Worm (Caenorhabditis elegans) whole organism, L1 larva: Measurements from ENCODE around the gene Y43H11AL.1.

Experiments used
- C16A3.4 ChIP-seq: fragments of 150-350 bp; optimal IDR thresholded peaks from 2 replicates; lab custom pipeline; 2014; ENCODE audit warnings: missing biosample characterization, missing genetic modification characterization
- C34B4.2 ChIP-seq: sonication (generic microtip); optimal IDR thresholded peaks from 2 replicates; lab custom pipeline; 2017; ENCODE audit warnings: mild to moderate bottlenecking, missing genetic modification characterization, missing compliant biosample characterization
- F16B12.6 ChIP-seq: fragments of 150-350 bp; optimal IDR thresholded peaks from 2 replicates; lab custom pipeline; 2014; ENCODE audit warnings: missing biosample characterization, missing genetic modification characterization
- Y116A8C.19 ChIP-seq: sonication (generic microtip); optimal IDR thresholded peaks from 2 replicates; lab custom pipeline; 2016; ENCODE audit warnings: missing compliant biosample characterization, missing genetic modification characterization, borderline replicate concordance
- aly-2 ChIP-seq: fragments of 150-350 bp; optimal IDR thresholded peaks from 2 replicates; lab custom pipeline; 2014; ENCODE audit warnings: missing biosample characterization, missing genetic modification characterization
- ama-1 ChIP-seq: fragments of 150-350 bp; optimal IDR thresholded peaks from 2 replicates; lab custom pipeline; 2014
- blmp-1 ChIP-seq: fragments of 150-350 bp; optimal IDR thresholded peaks from 2 replicates; lab custom pipeline; 2014; ENCODE audit warnings: missing biosample characterization, missing genetic modification characterization
- ceh-88 ChIP-seq: fragments of 200-800 bp; sonication (Bioruptor generic); IDR thresholded peaks from 2 replicates; pipeline ENCODE4 v1.3.6; 2022; ENCODE audit warnings: missing genetic modification characterization, missing compliant biosample characterization
- ceh-90 ChIP-seq: sonication (generic microtip); optimal IDR thresholded peaks from 2 replicates; lab custom pipeline; 2016; ENCODE audit warnings: missing genetic modification characterization, missing compliant biosample characterization
- ces-1 ChIP-seq: fragments of 150-350 bp; optimal IDR thresholded peaks from 2 replicates; lab custom pipeline; 2014; ENCODE audit warnings: missing biosample characterization, missing genetic modification reagents, missing genetic modification characterization
- dsc-1 ChIP-seq: sonication (generic microtip); optimal IDR thresholded peaks from 2 replicates; lab custom pipeline; 2016; ENCODE audit warnings: mild to moderate bottlenecking, missing genetic modification characterization, missing compliant biosample characterization
- efl-1 ChIP-seq, 4 experiments: fragments of 150-350 bp; optimal IDR thresholded peaks in 3 of 4; peaks in 1 of 4; 1 replicate in 1 of 4; 2 replicates in 3 of 4; lab custom pipeline; 2014; ENCODE audit warnings: missing biosample characterization in 2 of 4, missing genetic modification characterization in 2 of 4, missing genetic modification reagents in 2 of 4
- egl-13 ChIP-seq: sonication (generic microtip); optimal IDR thresholded peaks from 2 replicates; lab custom pipeline; 2016; ENCODE audit warnings: missing genotype, missing genetic modification reagents, missing genetic modification characterization, missing compliant biosample characterization
- elt-2 ChIP-seq: sonication (generic microtip); optimal IDR thresholded peaks from 2 replicates; lab custom pipeline; 2016; ENCODE audit warnings: missing genetic modification characterization, mild to moderate bottlenecking, inconsistent platforms, missing compliant biosample characterization, missing genetic modification reagents
- elt-3 ChIP-seq, 6 experiments: fragments of 150-350 bp in 1 of 6; sonication (generic microtip); optimal IDR thresholded peaks; 2 replicates each; lab custom pipeline; 2017 to 2018; ENCODE audit warnings: missing biosample characterization in 6 of 6, missing genetic modification characterization in 6 of 6, inconsistent platforms in 1 of 6
- ets-5 ChIP-seq: fragments of 200-800 bp; sonication (Bioruptor generic); IDR thresholded peaks from 2 replicates; pipeline ENCODE4 v1.3.6; 2022; ENCODE audit warnings: missing genetic modification characterization, missing compliant biosample characterization
- fkh-10 ChIP-seq: sonication (generic microtip); optimal IDR thresholded peaks from 2 replicates; lab custom pipeline; 2017; ENCODE audit warnings: missing biosample characterization, missing genetic modification reagents, missing genetic modification characterization
- fkh-4 ChIP-seq: sonication (generic microtip); optimal IDR thresholded peaks from 2 replicates; lab custom pipeline; 2016; ENCODE audit warnings: missing compliant biosample characterization, missing genetic modification characterization, borderline replicate concordance
- fkh-8 ChIP-seq: sonication (generic microtip); optimal IDR thresholded peaks from 2 replicates; lab custom pipeline; 2016; ENCODE audit warnings: mild to moderate bottlenecking, missing genetic modification characterization, missing compliant biosample characterization
- grh-1 ChIP-seq: fragments of 200-800 bp; sonication (Bioruptor generic); IDR thresholded peaks from 2 replicates; pipeline ENCODE4 v1.3.6; 2022; ENCODE audit warnings: missing genetic modification reagents, missing genetic modification characterization, missing compliant biosample characterization
- hlh-17 ChIP-seq: fragments of 200-800 bp; sonication (Bioruptor generic); optimal IDR thresholded peaks from 2 replicates; lab custom pipeline; 2018; ENCODE audit warnings: missing genetic modification characterization, mild to moderate bottlenecking, missing compliant biosample characterization, moderate library complexity, borderline replicate concordance
- hlh-4 ChIP-seq: sonication (generic microtip); optimal IDR thresholded peaks from 2 replicates; lab custom pipeline; 2016; ENCODE audit warnings: mild to moderate bottlenecking, missing genetic modification characterization, missing compliant biosample characterization
- irx-1 ChIP-seq: sonication (generic microtip); optimal IDR thresholded peaks from 2 replicates; lab custom pipeline; 2016; ENCODE audit warnings: missing genetic modification characterization, missing compliant biosample characterization
- isw-1 ChIP-seq: fragments of 200-800 bp; sonication (Bioruptor generic); IDR thresholded peaks from 2 replicates; pipeline ENCODE4 v1.3.6; 2022; ENCODE audit warnings: missing genetic modification characterization, missing compliant biosample characterization
- jun-1 ChIP-seq: fragments of 150-350 bp; optimal IDR thresholded peaks from 2 replicates; lab custom pipeline; 2014; ENCODE audit warnings: missing biosample characterization, missing genetic modification reagents, missing genetic modification characterization
- lin-35 ChIP-seq, 2 experiments: fragments of 150-350 bp; optimal IDR thresholded peaks; 2 replicates each; lab custom pipeline; 2014; ENCODE audit warnings: missing biosample characterization in 2 of 2, missing genetic modification characterization in 2 of 2, missing genetic modification reagents in 2 of 2
- lin-39 ChIP-seq: fragments of 150-350 bp; optimal IDR thresholded peaks from 2 replicates; lab custom pipeline; 2014; ENCODE audit warnings: missing biosample characterization, missing genetic modification reagents, missing genetic modification characterization
- mab-9 ChIP-seq: fragments of 200-800 bp; sonication (Bioruptor generic); IDR thresholded peaks from 2 replicates; pipeline ENCODE4 v1.3.6; 2022; ENCODE audit warnings: missing genetic modification reagents, missing genetic modification characterization, missing compliant biosample characterization
- mdl-1 ChIP-seq, 2 experiments: fragments of 150-350 bp; optimal IDR thresholded peaks; 2 replicates each; lab custom pipeline; 2014 to 2017; ENCODE audit warnings: missing biosample characterization in 2 of 2, missing genetic modification characterization in 2 of 2, inconsistent platforms in 1 of 2
- nhr-12 ChIP-seq: sonication (generic microtip); optimal IDR thresholded peaks from 2 replicates; lab custom pipeline; 2017; ENCODE audit warnings: missing biosample characterization, missing genetic modification characterization
- nhr-19 ChIP-seq: fragments of 200-800 bp; sonication (Bioruptor generic); conservative IDR thresholded peaks from 2 replicates; pipeline ENCODE4 v1.3.6; 2022; ENCODE audit warnings: missing genetic modification characterization, missing compliant biosample characterization
- nhr-20 ChIP-seq: sonication (generic microtip); optimal IDR thresholded peaks from 2 replicates; lab custom pipeline; 2016; ENCODE audit warnings: mild to moderate bottlenecking, missing genetic modification characterization, missing compliant biosample characterization
- nhr-28 ChIP-seq: fragments of 150-350 bp; optimal IDR thresholded peaks from 2 replicates; lab custom pipeline; 2014; ENCODE audit warnings: missing biosample characterization, missing genetic modification characterization
- nhr-47 ChIP-seq: sonication (generic microtip); optimal IDR thresholded peaks from 2 replicates; lab custom pipeline; 2016; ENCODE audit warnings: mild to moderate bottlenecking, missing genetic modification characterization, moderate library complexity, missing compliant biosample characterization
- nhr-76 ChIP-seq: sonication (generic microtip); optimal IDR thresholded peaks from 2 replicates; lab custom pipeline; 2017; ENCODE audit warnings: missing biosample characterization, missing genetic modification characterization
- nhr-77 ChIP-seq: fragments of 150-350 bp; optimal IDR thresholded peaks from 2 replicates; lab custom pipeline; 2014; ENCODE audit warnings: missing biosample characterization, missing genetic modification characterization
- snpc-4 ChIP-seq: fragments of 150-350 bp; optimal IDR thresholded peaks from 2 replicates; lab custom pipeline; 2014; ENCODE audit warnings: missing biosample characterization, missing genetic modification characterization
- sox-4 ChIP-seq: sonication (generic microtip); optimal IDR thresholded peaks from 2 replicates; lab custom pipeline; 2016; ENCODE audit warnings: missing genetic modification characterization, missing compliant biosample characterization
- sup-37 ChIP-seq: fragments of 200-800 bp; sonication (Bioruptor generic); optimal IDR thresholded peaks from 2 replicates; lab custom pipeline; 2018; ENCODE audit warnings: mild to moderate bottlenecking, missing genetic modification characterization, missing compliant biosample characterization
- unc-30 ChIP-seq: sonication (generic microtip); optimal IDR thresholded peaks from 2 replicates; lab custom pipeline; 2017; ENCODE audit warnings: missing biosample characterization, missing genetic modification characterization
- unc-62 ChIP-seq: fragments of 150-350 bp; optimal IDR thresholded peaks from 2 replicates; lab custom pipeline; 2014; ENCODE audit warnings: missing biosample characterization, missing genetic modification reagents, missing genetic modification characterization
- unc-86 ChIP-seq: sonication (generic microtip); optimal IDR thresholded peaks from 2 replicates; lab custom pipeline; 2016; ENCODE audit warnings: missing genetic modification characterization, missing compliant biosample characterization
- unc-98 ChIP-seq: fragments of 200-800 bp; sonication (Bioruptor generic); IDR thresholded peaks from 2 replicates; pipeline ENCODE4 v1.3.6; 2022; ENCODE audit warnings: missing genetic modification characterization, missing compliant biosample characterization
- vab-15 ChIP-seq: sonication (generic microtip); optimal IDR thresholded peaks from 2 replicates; lab custom pipeline; 2017; ENCODE audit warnings: missing genotype, mild to moderate bottlenecking, missing genetic modification characterization, missing compliant biosample characterization
- zag-1 ChIP-seq: fragments of 150-350 bp; optimal IDR thresholded peaks from 2 replicates; lab custom pipeline; 2014; ENCODE audit warnings: missing biosample characterization, missing genetic modification characterization
- ztf-11 ChIP-seq, 2 experiments: sonication (generic microtip); optimal IDR thresholded peaks; 2 replicates each; lab custom pipeline; 2016 to 2017; ENCODE audit warnings: missing genetic modification characterization in 2 of 2, missing biosample characterization in 1 of 2, missing compliant biosample characterization in 1 of 2
- ztf-4 ChIP-seq: fragments of 150-350 bp; optimal IDR thresholded peaks from 2 replicates; lab custom pipeline; 2014; ENCODE audit warnings: missing biosample characterization, missing genetic modification characterization

Y43H11AL.1 gene

DNA sequence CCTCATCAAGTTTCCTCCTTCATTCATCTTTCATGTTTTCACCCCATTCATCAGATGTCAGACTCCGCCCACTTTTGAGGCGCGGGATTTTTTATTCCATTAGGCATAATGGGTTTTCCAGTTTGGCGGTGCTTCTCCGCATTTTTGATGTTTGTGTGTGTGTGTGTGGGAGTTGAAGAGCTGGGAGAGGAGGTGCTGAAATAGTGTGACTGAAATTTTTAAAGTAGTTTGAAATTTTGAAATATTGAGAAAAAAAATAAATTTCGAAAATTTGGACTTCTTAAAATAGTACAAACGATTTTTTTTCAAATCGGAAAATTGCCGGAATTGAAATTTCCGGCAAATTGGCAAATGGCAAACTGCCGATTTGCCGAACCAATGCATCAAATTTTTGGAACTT, 31.0 kb upstream of the Y43H11AL.1 start, which contains the start of gene scc-2:
scc-2 (minus strand) TSS at position 101 of the 400 bp plus-strand sequence.
- TF ChIP-seq C34B4.2 (tag; lab: Kevin White, UChicago) (no peak), ceh-90 (tag; lab: Kevin White, UChicago) (no peak), F16B12.6 (tag; lab: Kevin White, UChicago) (no peak), hlh-4 (tag; lab: Kevin White, UChicago) (no peak), lin-39 (tag; lab: Kevin White, UChicago) (no peak), blmp-1 (tag; lab: Kevin White, UChicago) (no peak), sox-4 (tag; lab: Kevin White, UChicago) (no peak), nhr-47 (no peak), ets-5 (GFP tag; lab: Robert Waterston, UW) (no peak), snpc-4 (tag; lab: Kevin White, UChicago) (no peak), nhr-19 (GFP tag; lab: Robert Waterston, UW) (no peak)

DNA sequence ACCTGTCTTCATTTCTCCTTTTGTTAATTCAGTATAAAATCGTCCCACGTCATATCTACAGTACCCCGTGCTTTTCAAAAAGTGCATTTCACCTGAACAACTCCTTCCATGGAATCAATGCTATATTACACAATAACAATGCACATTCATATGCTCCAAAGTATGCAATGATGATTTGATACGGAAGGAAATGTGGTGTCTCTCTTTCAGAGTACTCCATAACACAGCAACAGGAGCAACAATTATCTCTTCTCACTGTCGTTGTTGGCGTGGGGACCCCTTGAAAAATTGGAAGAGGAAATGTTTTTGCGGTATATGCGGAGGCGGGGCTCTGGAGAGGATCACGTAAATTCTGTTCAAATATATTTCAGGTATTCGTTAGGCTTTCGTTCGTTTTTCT, 25.0 kb upstream of the Y43H11AL.1 start, which contains the start of gene cat-2:
cat-2 (plus strand) TSS at position 301 of the 400 bp plus-strand sequence.
- no peak for TF ChIP-seq fkh-4
- no peak for TF ChIP-seq unc-30
- TF ChIP-seq Y116A8C.19 (tag; lab: Kevin White, UChicago), result no peak

DNA sequence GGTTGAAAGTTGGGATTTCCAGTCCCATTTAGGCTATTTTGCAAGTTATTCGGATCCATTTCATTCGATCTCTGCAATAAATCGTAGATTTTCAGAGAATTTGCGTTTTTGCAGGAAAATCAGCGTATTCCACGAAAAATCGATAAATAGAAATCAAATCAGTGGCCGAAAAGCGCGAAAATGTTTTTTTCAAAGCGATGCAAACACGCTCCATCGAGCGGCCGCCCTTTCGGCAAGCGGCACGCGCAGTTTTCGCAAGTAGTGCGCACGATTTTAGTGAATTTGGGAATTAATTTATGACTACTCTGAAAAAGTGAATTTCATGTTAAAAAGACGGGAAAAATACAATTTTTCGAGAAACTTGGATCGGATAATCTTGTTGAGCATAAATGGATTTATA, 22.6 kb upstream of the Y43H11AL.1 start:
- TF ChIP-seq isw-1 (GFP tag; lab: Robert Waterston, UW) (peak; percentile 96), F16B12.6 (tag; lab: Kevin White, UChicago) (peak; percentile 74), ceh-90 (tag; lab: Kevin White, UChicago) (peak; percentile 74), unc-30 (no peak), nhr-12 (tag; lab: Kevin White, UChicago) (no peak), ztf-4 (tag; lab: Kevin White, UChicago) (peak; percentile 95), lin-35 (GFP tag; optimal IDR thresholded peaks at IDR 0.05; lab: Kevin White, UChicago) (peak; percentile 90 to 94), ceh-88 (peak; percentile 90), C34B4.2 (tag; lab: Kevin White, UChicago) (peak; percentile 64), fkh-8 (tag; lab: Kevin White, UChicago) (peak; percentile 95), aly-2 (tag; lab: Kevin White, UChicago) (peak; percentile 69), efl-1 (optimal IDR thresholded peaks at IDR 0.05; lab: Kevin White, UChicago) (peak; percentile 95 to 97), efl-1 (GFP tag; optimal IDR thresholded peaks at IDR 0.05 in 1 of 2; lab: Kevin White, UChicago) (peak; percentile 88 to 99), vab-15 (peak; percentile 93), ama-1 (lab: Kevin White, UChicago) (no peak), nhr-20 (tag; lab: Kevin White, UChicago) (peak; percentile 97), ces-1 (GFP tag; lab: Kevin White, UChicago) (peak; percentile 93), zag-1 (tag; lab: Kevin White, UChicago) (peak; percentile 62), unc-62 (GFP tag; lab: Kevin White, UChicago) (no peak), grh-1 (GFP tag; lab: Robert Waterston, UW) (peak; percentile 92), unc-86 (tag; lab: Kevin White, UChicago) (peak; percentile 97), nhr-76 (tag; lab: Kevin White, UChicago) (peak; percentile 58), snpc-4 (tag; lab: Kevin White, UChicago) (peak; percentile 92), dsc-1 (tag; lab: Kevin White, UChicago) (peak; percentile 96), ztf-11 (tag; optimal IDR thresholded peaks at IDR 0.05; lab: Kevin White, UChicago) (peak; percentile 48 to 93), elt-3 (tag; optimal IDR thresholded peaks at IDR 0.05; lab: Kevin White, UChicago) (peak in 5 of 6 experiments; percentile 39 to 94 (median 62)), egl-13 (tag; lab: Kevin White, UChicago) (peak; percentile 86), elt-2 (peak; percentile 79), fkh-10 (GFP tag; lab: Kevin White, UChicago) (peak; percentile 95), nhr-77 (tag; lab: Kevin White, UChicago) (peak; percentile 93), unc-98 (GFP tag; lab: Robert Waterston, UW) (peak; percentile 65; the same call in 1 of the 2 replicates), Y116A8C.19 (tag; lab: Kevin White, UChicago) (no peak), hlh-4 (tag; lab: Kevin White, UChicago) (no peak), sup-37 (GFP tag; lab: Kevin White, UChicago) (peak; percentile 86), nhr-28 (tag; lab: Kevin White, UChicago) (no peak), nhr-19 (GFP tag; lab: Robert Waterston, UW) (peak; percentile 96), C16A3.4 (peak; percentile 99), irx-1 (tag; lab: Kevin White, UChicago) (peak; percentile 94), mdl-1 (tag; optimal IDR thresholded peaks at IDR 0.05; lab: Kevin White, UChicago) (peak in 1 of 2 experiments; percentile 86), hlh-17 (GFP tag; lab: Kevin White, UChicago) (no peak), jun-1 (tag; lab: Kevin White, UChicago) (peak; percentile 90), mab-9 (GFP tag; lab: Robert Waterston, UW) (peak; percentile 90)
